Worm (Caenorhabditis elegans): ENCODE results near the gene hpk-1.

- no peak for TF ChIP-seq unc-62 (GFP tag; optimal IDR thresholded peaks at IDR 0.05)
- no peak for TF ChIP-seq skn-1 (tag; optimal IDR thresholded peaks at IDR 0.05)
- TF ChIP-seq nhr-6 (tag; optimal IDR thresholded peaks at IDR 0.05): no peak
Observed at ce11 chrX:4218174-4218573, 1.1 kb upstream of the hpk-1 start, which contains the start of gene W01H2.2.

Data from whole organism, L2 larva.